Worm (Caenorhabditis elegans) whole organism, L4 larva: ENCODE measurements around the gene nlp-13.
A peak's percentile ranks its signal among the peaks of the same experiment; 100 is the strongest.

ENCODE experiments used
- F10B5.3 ChIP-seq: sonication (generic microtip); optimal IDR thresholded peaks from 2 replicates; lab custom pipeline; 2016; ENCODE audit warnings: mild to moderate bottlenecking, missing genetic modification characterization, missing compliant biosample characterization
- F26F4.8 ChIP-seq: fragments of 200-800 bp; sonication (Bioruptor generic); conservative IDR thresholded peaks from 2 replicates; pipeline ENCODE4 v1.3.6; 2022; ENCODE audit warnings: missing genetic modification characterization, missing compliant biosample characterization
- F49E8.2 ChIP-seq: sonication (generic microtip); optimal IDR thresholded peaks from 2 replicates; lab custom pipeline; 2016; ENCODE audit warnings: missing compliant biosample characterization, mild to moderate bottlenecking, missing genetic modification characterization, borderline replicate concordance
- R02D3.7 ChIP-seq: fragments of 150-350 bp; sonication (generic microtip); optimal IDR thresholded peaks from 3 replicates; lab custom pipeline; 2014; ENCODE audit warnings: missing biosample characterization, missing genetic modification characterization
- Y48G9A.11 ChIP-seq: fragments of 200-800 bp; sonication (Bioruptor generic); IDR thresholded peaks from 2 replicates; pipeline ENCODE4 v1.3.6; 2022; ENCODE audit warnings: missing genetic modification reagents, missing genetic modification characterization, missing compliant biosample characterization
- ZK546.5 ChIP-seq, 2 experiments: sonication (generic microtip); optimal IDR thresholded peaks; 2 replicates each; lab custom pipeline; 2017; ENCODE audit warnings: missing biosample characterization in 2 of 2, missing genetic modification characterization in 2 of 2
- aha-1 ChIP-seq: fragments of 150-350 bp; peaks from one replicate; lab custom pipeline; 2014; ENCODE audit warnings: missing biosample characterization, missing genetic modification characterization
- aly-2 ChIP-seq: sonication (generic microtip); optimal IDR thresholded peaks from 2 replicates; lab custom pipeline; 2018; ENCODE audit warnings: missing biosample characterization, missing genetic modification characterization
- ama-1 ChIP-seq: fragments of 150-350 bp; optimal IDR thresholded peaks from 2 replicates; lab custom pipeline; 2014; ENCODE audit warnings: inconsistent platforms, mixed read lengths
- arid-1 ChIP-seq: fragments of 200-800 bp; sonication (Bioruptor generic); conservative IDR thresholded peaks from 2 replicates; pipeline ENCODE4 v1.3.6; 2022; ENCODE audit warnings: missing genetic modification reagents, missing genetic modification characterization, missing compliant biosample characterization
- ceh-20 ChIP-seq: fragments of 200-800 bp; sonication (Bioruptor generic); IDR thresholded peaks from 2 replicates; pipeline ENCODE4 v1.3.6; 2022; ENCODE audit warnings: missing genetic modification reagents, missing genetic modification characterization, missing compliant biosample characterization
- ceh-28 ChIP-seq: fragments of 150-350 bp; optimal IDR thresholded peaks from 2 replicates; lab custom pipeline; 2014; ENCODE audit warnings: missing biosample characterization, missing genetic modification reagents, missing genetic modification characterization
- ceh-44 ChIP-seq: fragments of 200-800 bp; sonication (Bioruptor generic); IDR thresholded peaks from 2 replicates; pipeline ENCODE4 v1.3.6; 2022; ENCODE audit warnings: missing genetic modification reagents, missing genetic modification characterization, missing compliant biosample characterization
- ces-1 ChIP-seq: fragments of 150-350 bp; sonication (generic microtip); optimal IDR thresholded peaks from 4 replicates; lab custom pipeline; 2014; ENCODE audit warnings: missing biosample characterization, missing genetic modification reagents, missing genetic modification characterization
- cey-2 ChIP-seq: sonication (generic microtip); optimal IDR thresholded peaks from 3 replicates; lab custom pipeline; 2017; ENCODE audit warnings: missing genetic modification characterization, mild to moderate bottlenecking, missing compliant biosample characterization, antibody characterized with exemption, borderline replicate concordance; ENCODE audit not compliant: insufficient read depth
- ctbp-1 ChIP-seq: fragments of 200-800 bp; sonication (Bioruptor generic); IDR thresholded peaks from 2 replicates; pipeline ENCODE4 v1.3.6; 2022; ENCODE audit warnings: missing genetic modification reagents, missing genetic modification characterization, missing compliant biosample characterization
- daf-16 ChIP-seq, 3 experiments: sonication (generic microtip); optimal IDR thresholded peaks; 2 replicates each; lab custom pipeline; 2016 to 2017; ENCODE audit warnings: missing genetic modification characterization in 3 of 3, missing genetic modification reagents in 3 of 3, mild to moderate bottlenecking in 2 of 3, missing compliant biosample characterization in 2 of 3, missing biosample characterization in 1 of 3, moderate library complexity in 1 of 3
- daf-8 ChIP-seq: fragments of 200-800 bp; sonication (Bioruptor generic); IDR thresholded peaks from 2 replicates; pipeline ENCODE4 v1.3.6; 2022; ENCODE audit warnings: missing genetic modification characterization, missing compliant biosample characterization
- egl-43 ChIP-seq: fragments of 200-800 bp; sonication (Bioruptor generic); IDR thresholded peaks from 2 replicates; pipeline ENCODE4 v1.3.6; 2022; ENCODE audit warnings: missing genetic modification reagents, missing genetic modification characterization, missing compliant biosample characterization
- fkh-10 ChIP-seq: fragments of 150-350 bp; optimal IDR thresholded peaks from 2 replicates; lab custom pipeline; 2014; ENCODE audit warnings: missing biosample characterization, missing genetic modification reagents, missing genetic modification characterization
- hif-1 ChIP-seq, 2 experiments: sonication (generic microtip); optimal IDR thresholded peaks; 2 replicates each; lab custom pipeline; 2016 to 2017; ENCODE audit warnings: missing compliant biosample characterization in 2 of 2, missing genetic modification characterization in 2 of 2, missing genetic modification reagents in 2 of 2, missing genotype in 2 of 2, mild to moderate bottlenecking in 1 of 2
- hlh-30 ChIP-seq: sonication (generic microtip); optimal IDR thresholded peaks from 2 replicates; lab custom pipeline; 2017; ENCODE audit warnings: antibody characterized with exemption, mild to moderate bottlenecking, missing genetic modification characterization, missing compliant biosample characterization; ENCODE audit not compliant: insufficient read depth
- hmg-1.1 ChIP-seq: fragments of 200-800 bp; sonication (Bioruptor generic); IDR thresholded peaks from 2 replicates; pipeline ENCODE4 v1.3.6; 2022; ENCODE audit warnings: missing genetic modification reagents, missing genetic modification characterization, missing compliant biosample characterization
- lim-7 ChIP-seq: fragments of 200-800 bp; sonication (Bioruptor generic); IDR thresholded peaks from 2 replicates; pipeline ENCODE4 v1.3.6; 2022; ENCODE audit warnings: missing genetic modification characterization, missing compliant biosample characterization
- lin-1 ChIP-seq: fragments of 200-800 bp; sonication (Bioruptor generic); IDR thresholded peaks from 2 replicates; pipeline ENCODE4 v1.3.6; 2022; ENCODE audit warnings: missing genetic modification reagents, missing genetic modification characterization, missing compliant biosample characterization
- lin-13 ChIP-seq: fragments of 150-350 bp; optimal IDR thresholded peaks from 2 replicates; lab custom pipeline; 2014; ENCODE audit warnings: missing biosample characterization, missing genetic modification reagents, missing genetic modification characterization
- lir-3 ChIP-seq: sonication (generic microtip); optimal IDR thresholded peaks from 2 replicates; lab custom pipeline; 2016; ENCODE audit warnings: mild to moderate bottlenecking, missing genetic modification characterization, missing compliant biosample characterization
- lsy-2 ChIP-seq, 2 experiments: fragments of 150-350 bp in 1 of 2; sonication (generic microtip) in 1 of 2; optimal IDR thresholded peaks; 2 replicates each; lab custom pipeline; 2014 to 2017; ENCODE audit warnings: missing biosample characterization in 2 of 2, missing genetic modification characterization in 2 of 2
- madf-5 ChIP-seq, 2 experiments: fragments of 200-800 bp; sonication (Bioruptor generic); IDR thresholded peaks; 2 replicates each; pipeline ENCODE4 v1.3.6; 2022; ENCODE audit warnings: missing compliant biosample characterization in 2 of 2, missing genetic modification characterization in 2 of 2
- madf-9 ChIP-seq: fragments of 200-800 bp; sonication (Bioruptor generic); conservative IDR thresholded peaks from 2 replicates; pipeline ENCODE4 v1.3.6; 2022; ENCODE audit warnings: missing genetic modification reagents, missing genetic modification characterization, missing compliant biosample characterization
- mxl-3 ChIP-seq: fragments of 200-800 bp; sonication (Bioruptor generic); optimal IDR thresholded peaks from 2 replicates; lab custom pipeline; 2018; ENCODE audit warnings: mild to moderate bottlenecking, missing genetic modification characterization, missing compliant biosample characterization
- nhr-10 ChIP-seq: fragments of 150-350 bp; optimal IDR thresholded peaks from 2 replicates; lab custom pipeline; 2014; ENCODE audit warnings: missing biosample characterization, missing genetic modification characterization
- nhr-102 ChIP-seq: sonication (generic microtip); optimal IDR thresholded peaks from 2 replicates; lab custom pipeline; 2016; ENCODE audit warnings: mild to moderate bottlenecking, missing genetic modification characterization, moderate library complexity, missing compliant biosample characterization
- nhr-111 ChIP-seq: fragments of 200-800 bp; sonication (Bioruptor generic); optimal IDR thresholded peaks from 2 replicates; lab custom pipeline; 2018; ENCODE audit warnings: mild to moderate bottlenecking, missing genetic modification characterization, missing compliant biosample characterization
- nhr-25 ChIP-seq: sonication (generic microtip); optimal IDR thresholded peaks from 2 replicates; lab custom pipeline; 2017; ENCODE audit warnings: missing genetic modification characterization, mild to moderate bottlenecking, missing compliant biosample characterization, antibody characterized with exemption, moderate library complexity, borderline replicate concordance; ENCODE audit not compliant: insufficient read depth
- nhr-41 ChIP-seq: fragments of 200-800 bp; sonication (Bioruptor generic); IDR thresholded peaks from 2 replicates; pipeline ENCODE4 v1.3.6; 2022; ENCODE audit warnings: missing genetic modification reagents, missing genetic modification characterization, missing compliant biosample characterization
- nhr-6 ChIP-seq: fragments of 150-350 bp; optimal IDR thresholded peaks from 2 replicates; lab custom pipeline; 2014; ENCODE audit warnings: missing biosample characterization, missing genetic modification characterization
- saeg-2 ChIP-seq: fragments of 200-800 bp; sonication (Bioruptor generic); IDR thresholded peaks from 2 replicates; pipeline ENCODE4 v1.3.6; 2022; ENCODE audit warnings: missing genetic modification reagents, missing genetic modification characterization, missing compliant biosample characterization
- skn-1 ChIP-seq: fragments of 150-350 bp; optimal IDR thresholded peaks from 2 replicates; lab custom pipeline; 2014; ENCODE audit warnings: missing biosample characterization, missing genetic modification characterization
- snpc-4 ChIP-seq: fragments of 150-350 bp; optimal IDR thresholded peaks from 2 replicates; lab custom pipeline; 2014; ENCODE audit warnings: missing biosample characterization, missing genetic modification characterization
- unc-130 ChIP-seq: sonication (generic microtip); optimal IDR thresholded peaks from 2 replicates; lab custom pipeline; 2016; ENCODE audit warnings: missing genetic modification reagents, missing genetic modification characterization, missing compliant biosample characterization
- unc-39 ChIP-seq: sonication (generic microtip); optimal IDR thresholded peaks from 2 replicates; lab custom pipeline; 2017; ENCODE audit warnings: missing biosample characterization, missing genetic modification characterization
- unc-62 ChIP-seq, 3 experiments: fragments of 150-350 bp in 1 of 3; sonication (generic microtip); optimal IDR thresholded peaks in 2 of 3; peaks in 1 of 3; 1 replicate in 1 of 3; 2 replicates in 2 of 3; lab custom pipeline; 2014 to 2017; ENCODE audit warnings: missing biosample characterization in 3 of 3, missing genetic modification characterization in 3 of 3, missing genetic modification reagents in 3 of 3, missing genotype in 1 of 3
- zfp-3 ChIP-seq: fragments of 200-800 bp; sonication (Bioruptor generic); conservative IDR thresholded peaks from 2 replicates; pipeline ENCODE4 v1.3.6; 2022; ENCODE audit warnings: missing genetic modification reagents, missing genetic modification characterization, missing compliant biosample characterization
- zip-11 ChIP-seq: fragments of 200-800 bp; sonication (Bioruptor generic); IDR thresholded peaks from 2 replicates; pipeline ENCODE4 v1.3.6; 2022; ENCODE audit warnings: missing genetic modification characterization, missing compliant biosample characterization
- ztf-7 ChIP-seq: fragments of 150-350 bp; optimal IDR thresholded peaks from 2 replicates; lab custom pipeline; 2014; ENCODE audit warnings: missing biosample characterization, missing genetic modification characterization

The nlp-13 gene

DNA sequence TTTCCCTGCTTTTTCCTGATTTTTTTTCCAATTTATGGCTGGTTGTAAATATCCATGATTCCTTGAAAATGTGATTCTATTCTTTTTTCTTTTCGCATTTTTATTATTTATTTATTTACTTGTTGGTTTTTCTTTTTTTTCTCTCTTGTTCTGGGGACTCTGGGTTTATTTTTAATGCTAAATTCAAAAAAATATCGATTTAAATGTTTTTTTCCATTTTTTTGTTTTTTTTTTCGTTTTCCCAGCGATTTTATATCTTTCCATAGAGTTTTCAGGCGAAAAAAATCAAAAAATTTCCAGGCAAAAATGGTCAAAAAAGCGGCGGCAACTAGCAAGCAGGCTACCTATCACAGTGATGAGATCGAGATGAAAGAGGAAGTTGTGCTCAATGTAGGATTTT is 37.0 kb upstream of the nlp-13 start, which contains the start of gene rpac-40:
Gene rpac-40 (plus strand): TSS at position 301 of the 400 bp plus-strand sequence.
- no peak for TF ChIP-seq snpc-4
- no peak for TF ChIP-seq madf-9 (GFP tag; lab: Robert Waterston, UW)
- TF ChIP-seq skn-1: no peak
- no peak for TF ChIP-seq lin-1 (GFP tag; lab: Robert Waterston, UW)
- no peak for TF ChIP-seq F10B5.3 (tag; lab: Kevin White, UChicago)

DNA sequence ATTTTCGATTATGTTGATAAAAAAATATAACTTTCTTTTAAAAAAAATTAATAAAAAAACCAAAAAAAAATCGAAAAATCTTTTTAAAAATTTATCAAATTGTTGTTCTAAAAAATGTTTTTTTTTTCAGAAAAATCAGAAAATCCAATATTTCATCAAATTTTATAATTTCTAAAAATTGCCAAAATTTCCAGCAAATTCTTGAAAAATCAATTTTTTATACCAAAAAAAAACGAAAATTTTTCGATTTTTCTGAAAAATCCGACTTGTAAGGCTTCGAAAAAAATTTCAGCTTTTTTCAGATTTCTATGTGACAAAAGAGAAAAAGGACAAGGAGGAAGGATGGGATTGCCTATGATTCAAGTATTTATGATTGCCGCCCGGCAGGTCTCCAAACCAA is 31.8 kb upstream of the nlp-13 start, which contains the start of gene H43I07.1:
Gene H43I07.1 (plus strand): TSS at position 301 of the 400 bp plus-strand sequence.
- TF ChIP-seq ama-1 (no peak), ceh-28 (tag; lab: Kevin White, UChicago) (no peak), daf-16 (GFP tag; optimal IDR thresholded peaks at IDR 0.05; lab: Kevin White, UChicago) (no peak), daf-16 (tag; optimal IDR thresholded peaks at IDR 0.05; lab: Kevin White, UChicago) (no peak), hif-1 (tag; optimal IDR thresholded peaks at IDR 0.05; lab: Kevin White, UChicago) (no peak), R02D3.7 (tag; lab: Kevin White, UChicago) (no peak), nhr-6 (tag; lab: Kevin White, UChicago) (no peak), unc-62 (GFP tag; optimal IDR thresholded peaks at IDR 0.05 in 1 of 2; lab: Kevin White, UChicago) (no peak), unc-62 (tag; optimal IDR thresholded peaks at IDR 0.05; lab: Kevin White, UChicago) (no peak), unc-130 (GFP tag; lab: Kevin White, UChicago) (no peak), mxl-3 (no peak), zip-11 (no peak), zfp-3 (no peak), fkh-10 (GFP tag; lab: Kevin White, UChicago) (no peak), hmg-1.1 (no peak), F49E8.2 (tag; lab: Kevin White, UChicago) (no peak), hlh-30 (tag; lab: Kevin White, UChicago) (no peak), saeg-2 (GFP tag; lab: Robert Waterston, UW) (no peak), unc-39 (tag; lab: Kevin White, UChicago) (no peak), Y48G9A.11 (GFP tag; lab: Robert Waterston, UW) (no peak), madf-5 (GFP tag; IDR thresholded peaks at IDR 0.05; lab: Robert Waterston, UW) (no peak)

DNA sequence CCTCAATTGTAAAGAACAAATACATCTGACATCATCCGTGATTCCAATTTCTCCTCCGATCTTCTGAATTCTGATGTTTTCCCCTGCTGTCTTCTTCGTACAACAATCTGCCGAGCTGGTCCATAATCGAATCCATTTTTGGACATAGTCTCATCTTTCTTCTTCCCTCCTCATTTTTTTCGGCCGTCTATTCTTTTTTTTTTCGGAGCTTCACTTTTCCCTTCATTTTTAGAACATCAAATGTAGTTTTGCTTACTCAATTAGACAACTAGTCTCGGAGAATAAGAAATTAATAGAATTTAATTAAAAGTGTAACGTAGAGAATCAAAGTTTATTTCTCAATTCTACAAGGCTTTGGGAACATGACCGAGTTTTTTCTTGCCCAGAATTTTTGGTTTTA is 24.7 kb upstream of the nlp-13 start:
- TF ChIP-seq F10B5.3 (tag; lab: Kevin White, UChicago) (no peak), ZK546.5 (tag; optimal IDR thresholded peaks at IDR 0.05; lab: Kevin White, UChicago) (no peak), F26F4.8 (GFP tag; lab: Robert Waterston, UW) (no peak), lir-3 (tag; lab: Kevin White, UChicago) (no peak), ceh-20 (GFP tag; lab: Robert Waterston, UW) (no peak), nhr-102 (tag; lab: Kevin White, UChicago) (no peak), lin-13 (GFP tag; lab: Kevin White, UChicago) (no peak), aha-1 (peak; percentile 20), hif-1 (tag; optimal IDR thresholded peaks at IDR 0.05; lab: Kevin White, UChicago) (no peak), ces-1 (peak; percentile 31), nhr-25 (tag; lab: Kevin White, UChicago) (no peak), arid-1 (GFP tag; lab: Robert Waterston, UW) (no peak), zip-11 (no peak), zfp-3 (no peak), nhr-10 (no peak), lsy-2 (tag; optimal IDR thresholded peaks at IDR 0.05; lab: Kevin White, UChicago) (no peak), unc-130 (GFP tag; lab: Kevin White, UChicago) (no peak), ctbp-1 (0 out of 2 replicates have a peak, but pooled peaks have one; percentile 25), mxl-3 (no peak), ceh-44 (GFP tag; lab: Robert Waterston, UW) (no peak), egl-43 (GFP tag; lab: Robert Waterston, UW) (no peak), daf-8 (GFP tag; lab: Robert Waterston, UW) (no peak), nhr-111 (GFP tag; lab: Kevin White, UChicago) (no peak), ztf-7 (tag; lab: Kevin White, UChicago) (no peak), fkh-10 (GFP tag; lab: Kevin White, UChicago) (peak; percentile 91), cey-2 (tag; lab: Kevin White, UChicago) (no peak), nhr-41 (GFP tag; lab: Robert Waterston, UW) (no peak), lim-7 (GFP tag; lab: Robert Waterston, UW) (no peak), aly-2 (tag; lab: Kevin White, UChicago) (no peak)
- TF ChIP-seq, all 104 proteins: peak for 4
